Worm (Caenorhabditis elegans) whole organism, L2 larva: ENCODE data around the gene str-116.

Experiments
- egl-27 ChIP-seq: sonication (generic microtip); optimal IDR thresholded peaks from 3 replicates; lab custom pipeline; 2017; ENCODE audit warnings: missing biosample characterization, missing genetic modification reagents, missing genetic modification characterization
- lin-39 ChIP-seq: fragments of 150-350 bp; optimal IDR thresholded peaks from 2 replicates; lab custom pipeline; 2014; ENCODE audit warnings: missing biosample characterization, missing genetic modification reagents, missing genetic modification characterization
- mab-5 ChIP-seq: fragments of 150-350 bp; optimal IDR thresholded peaks from 2 replicates; lab custom pipeline; 2014; ENCODE audit warnings: missing biosample characterization, missing genetic modification characterization
- nhr-77 ChIP-seq: fragments of 150-350 bp; optimal IDR thresholded peaks from 2 replicates; lab custom pipeline; 2014; ENCODE audit warnings: missing biosample characterization, missing genetic modification characterization
- snpc-4 ChIP-seq: fragments of 150-350 bp; optimal IDR thresholded peaks from 2 replicates; lab custom pipeline; 2014; ENCODE audit warnings: missing biosample characterization, missing genetic modification characterization
- unc-55 ChIP-seq: fragments of 150-350 bp; sonication (generic microtip); optimal IDR thresholded peaks from 3 replicates; lab custom pipeline; 2014; ENCODE audit warnings: missing biosample characterization, missing genetic modification reagents, missing genetic modification characterization
- ztf-4 ChIP-seq: fragments of 150-350 bp; optimal IDR thresholded peaks from 2 replicates; lab custom pipeline; 2014; ENCODE audit warnings: missing biosample characterization, missing genetic modification characterization

- TF ChIP-seq nhr-77 (tag; lab: Kevin White, UChicago) (no peak), egl-27 (no peak), snpc-4 (tag; lab: Kevin White, UChicago) (no peak), lin-39 (tag; lab: Kevin White, UChicago) (no peak), unc-55 (GFP tag; lab: Kevin White, UChicago) (no peak), mab-5 (tag; lab: Kevin White, UChicago) (no peak), ztf-4 (tag; lab: Kevin White, UChicago) (no peak)
These were observed 15.5 kb downstream of the str-116 start, which contains the start of gene gly-20 for ce11 chrV:11282272-11282671.
